Worm (Caenorhabditis elegans) whole organism, L2 larva: ENCODE results near the gene glb-3.
A peak's percentile ranks its signal among the peaks of the same experiment; 100 is the strongest.

Experiments used
- C34F6.9 ChIP-seq: fragments of 150-350 bp; optimal IDR thresholded peaks from 2 replicates; lab custom pipeline; 2014; ENCODE audit warnings: missing biosample characterization, missing genetic modification characterization
- F13H6.1 ChIP-seq: sonication (generic microtip); optimal IDR thresholded peaks from 2 replicates; lab custom pipeline; 2016; ENCODE audit warnings: missing genetic modification characterization, missing compliant biosample characterization
- R02D3.7 ChIP-seq: fragments of 150-350 bp; optimal IDR thresholded peaks from 2 replicates; lab custom pipeline; 2014; ENCODE audit warnings: missing biosample characterization, missing genetic modification characterization
- Y55F3AM.14 ChIP-seq: fragments of 200-800 bp; sonication (Bioruptor generic); optimal IDR thresholded peaks from 2 replicates; lab custom pipeline; 2018; ENCODE audit warnings: mild to moderate bottlenecking, missing genetic modification characterization, missing compliant biosample characterization
- alr-1 ChIP-seq: fragments of 150-350 bp; optimal IDR thresholded peaks from 2 replicates; lab custom pipeline; 2014; ENCODE audit warnings: missing biosample characterization, missing genetic modification characterization
- aly-2 ChIP-seq: fragments of 150-350 bp; optimal IDR thresholded peaks from 2 replicates; lab custom pipeline; 2014; ENCODE audit warnings: missing biosample characterization, missing genetic modification characterization
- blmp-1 ChIP-seq: sonication (generic microtip); optimal IDR thresholded peaks from 2 replicates; lab custom pipeline; 2017; ENCODE audit warnings: missing genetic modification characterization, mild to moderate bottlenecking, missing compliant biosample characterization, antibody characterized with exemption, moderate library complexity; ENCODE audit not compliant: insufficient read depth
- ceh-16 ChIP-seq: fragments of 150-350 bp; optimal IDR thresholded peaks from 2 replicates; lab custom pipeline; 2014; ENCODE audit warnings: missing biosample characterization, missing genetic modification characterization
- elt-1 ChIP-seq: fragments of 150-350 bp; optimal IDR thresholded peaks from 2 replicates; lab custom pipeline; 2014; ENCODE audit warnings: missing biosample characterization, missing genetic modification characterization
- fos-1 ChIP-seq: fragments of 150-350 bp; optimal IDR thresholded peaks from 2 replicates; lab custom pipeline; 2014; ENCODE audit warnings: missing biosample characterization, missing genetic modification characterization
- lin-11 ChIP-seq: fragments of 150-350 bp; sonication (generic microtip); optimal IDR thresholded peaks from 2 replicates; lab custom pipeline; 2014; ENCODE audit warnings: missing biosample characterization, missing genetic modification characterization, inconsistent platforms, mixed read lengths
- lin-39 ChIP-seq: fragments of 150-350 bp; optimal IDR thresholded peaks from 2 replicates; lab custom pipeline; 2014; ENCODE audit warnings: missing biosample characterization, missing genetic modification reagents, missing genetic modification characterization
- lsy-2 ChIP-seq, 2 experiments: fragments of 150-350 bp in 1 of 2; sonication (generic microtip) in 1 of 2; optimal IDR thresholded peaks; 2 replicates each; lab custom pipeline; 2014 to 2017; ENCODE audit warnings: missing biosample characterization in 2 of 2, missing genetic modification characterization in 2 of 2
- mbf-1 ChIP-seq: sonication (generic microtip); optimal IDR thresholded peaks from 2 replicates; lab custom pipeline; 2017; ENCODE audit warnings: missing biosample characterization, missing genetic modification characterization
- mdl-1 ChIP-seq, 2 experiments: fragments of 150-350 bp in 1 of 2; sonication (generic microtip) in 1 of 2; optimal IDR thresholded peaks; 2 replicates each; lab custom pipeline; 2017; ENCODE audit warnings: missing biosample characterization in 2 of 2, missing genetic modification characterization in 2 of 2
- nhr-10 ChIP-seq: sonication (generic microtip); optimal IDR thresholded peaks from 2 replicates; lab custom pipeline; 2017; ENCODE audit warnings: missing biosample characterization, missing genetic modification characterization
- nhr-11 ChIP-seq: fragments of 150-350 bp; optimal IDR thresholded peaks from 2 replicates; lab custom pipeline; 2014; ENCODE audit warnings: missing biosample characterization, missing genetic modification characterization
- nhr-129 ChIP-seq: fragments of 150-350 bp; optimal IDR thresholded peaks from 2 replicates; lab custom pipeline; 2014; ENCODE audit warnings: missing biosample characterization, missing genetic modification characterization
- nhr-23 ChIP-seq: fragments of 150-350 bp; optimal IDR thresholded peaks from 2 replicates; lab custom pipeline; 2014; ENCODE audit warnings: missing biosample characterization, missing genetic modification reagents, missing genetic modification characterization
- nhr-25 ChIP-seq: fragments of 150-350 bp; sonication (generic microtip); optimal IDR thresholded peaks from 3 replicates; lab custom pipeline; 2014; ENCODE audit warnings: missing biosample characterization, missing genetic modification characterization
- nhr-77 ChIP-seq: fragments of 150-350 bp; optimal IDR thresholded peaks from 2 replicates; lab custom pipeline; 2014; ENCODE audit warnings: missing biosample characterization, missing genetic modification characterization
- peb-1 ChIP-seq: fragments of 150-350 bp; optimal IDR thresholded peaks from 2 replicates; lab custom pipeline; 2014; ENCODE audit warnings: missing biosample characterization, missing genetic modification characterization
- sem-4 ChIP-seq: fragments of 150-350 bp; optimal IDR thresholded peaks from 2 replicates; lab custom pipeline; 2014; ENCODE audit warnings: missing biosample characterization, missing genetic modification reagents, missing genetic modification characterization
- skn-1 ChIP-seq: sonication (generic microtip); optimal IDR thresholded peaks from 2 replicates; lab custom pipeline; 2017; ENCODE audit warnings: missing biosample characterization, missing genetic modification characterization
- sma-9 ChIP-seq, 2 experiments: fragments of 150-350 bp in 1 of 2; sonication (generic microtip) in 1 of 2; optimal IDR thresholded peaks; 2 replicates each; lab custom pipeline; 2014 to 2016; ENCODE audit warnings: missing genetic modification characterization in 2 of 2, mild to moderate bottlenecking in 1 of 2, missing biosample characterization in 1 of 2, missing compliant biosample characterization in 1 of 2, missing genetic modification reagents in 1 of 2, moderate library complexity in 1 of 2
- snpc-4 ChIP-seq: fragments of 150-350 bp; optimal IDR thresholded peaks from 2 replicates; lab custom pipeline; 2014; ENCODE audit warnings: missing biosample characterization, missing genetic modification characterization
- unc-39 ChIP-seq: fragments of 150-350 bp; optimal IDR thresholded peaks from 2 replicates; lab custom pipeline; 2014; ENCODE audit warnings: missing biosample characterization, missing genetic modification characterization
- unc-55 ChIP-seq: fragments of 150-350 bp; sonication (generic microtip); optimal IDR thresholded peaks from 3 replicates; lab custom pipeline; 2014; ENCODE audit warnings: missing biosample characterization, missing genetic modification reagents, missing genetic modification characterization
- unc-62 ChIP-seq: fragments of 150-350 bp; optimal IDR thresholded peaks from 2 replicates; lab custom pipeline; 2014; ENCODE audit warnings: missing biosample characterization, missing genetic modification reagents, missing genetic modification characterization
- ztf-1 ChIP-seq: fragments of 200-800 bp; sonication (Bioruptor generic); conservative IDR thresholded peaks from 2 replicates; pipeline ENCODE4 v1.3.6; 2022; ENCODE audit warnings: missing genetic modification characterization, missing compliant biosample characterization
- ztf-11 ChIP-seq: sonication (generic microtip); optimal IDR thresholded peaks from 2 replicates; lab custom pipeline; 2017; ENCODE audit warnings: missing biosample characterization, missing genetic modification characterization
- ztf-4 ChIP-seq: fragments of 150-350 bp; optimal IDR thresholded peaks from 2 replicates; lab custom pipeline; 2014; ENCODE audit warnings: missing biosample characterization, missing genetic modification characterization

glb-3 gene

DNA sequence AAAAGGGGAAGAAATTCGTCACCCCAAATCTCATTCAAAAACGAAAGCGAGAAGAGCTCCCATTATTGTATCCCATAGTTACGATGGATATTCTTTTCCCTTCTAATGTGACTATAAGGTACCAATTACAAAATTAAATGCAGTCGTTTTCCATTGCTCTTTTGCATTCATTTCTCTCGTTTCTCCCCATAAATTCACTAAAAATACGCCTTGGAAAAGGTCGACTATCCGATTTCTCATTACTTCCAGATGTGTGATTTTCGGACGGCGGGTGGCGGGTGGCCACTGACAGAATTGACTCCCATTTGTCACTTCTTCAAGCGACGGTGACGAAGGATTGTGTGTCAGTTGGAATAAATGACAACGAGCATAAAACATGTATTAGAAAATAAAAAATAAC, 880 bp upstream of the glb-3 start:
- TF ChIP-seq Y55F3AM.14 (GFP tag; lab: Kevin White, UChicago) (no peak), sma-9 (GFP tag; optimal IDR thresholded peaks at IDR 0.05; lab: Kevin White, UChicago) (no peak), sma-9 (tag; optimal IDR thresholded peaks at IDR 0.05; lab: Kevin White, UChicago) (no peak), nhr-25 (tag; lab: Kevin White, UChicago) (no peak), skn-1 (tag; lab: Kevin White, UChicago) (no peak), sem-4 (tag; lab: Kevin White, UChicago) (no peak), C34F6.9 (tag; lab: Kevin White, UChicago) (no peak), mdl-1 (tag; optimal IDR thresholded peaks at IDR 0.05; lab: Kevin White, UChicago) (no peak), F13H6.1 (tag; lab: Kevin White, UChicago) (no peak), unc-55 (GFP tag; lab: Kevin White, UChicago) (no peak)

- TF ChIP-seq nhr-129 (tag; lab: Kevin White, UChicago) (peak; percentile 65), C34F6.9 (tag; lab: Kevin White, UChicago) (peak; percentile 4), lsy-2 (tag; optimal IDR thresholded peaks at IDR 0.05; lab: Kevin White, UChicago) (peak in 1 of 2 experiments; percentile 27), unc-55 (GFP tag; lab: Kevin White, UChicago) (peak; percentile 38), F13H6.1 (tag; lab: Kevin White, UChicago) (peak; percentile 53), sma-9 (GFP tag; optimal IDR thresholded peaks at IDR 0.05; lab: Kevin White, UChicago) (peak; percentile 66), sma-9 (tag; optimal IDR thresholded peaks at IDR 0.05; lab: Kevin White, UChicago) (no peak), ztf-4 (tag; lab: Kevin White, UChicago) (no peak), alr-1 (tag; lab: Kevin White, UChicago) (no peak), ztf-1 (GFP tag; lab: Robert Waterston, UW) (no peak), skn-1 (tag; lab: Kevin White, UChicago) (no peak), elt-1 (tag; lab: Kevin White, UChicago) (no peak), fos-1 (tag; lab: Kevin White, UChicago) (peak; percentile 37), Y55F3AM.14 (GFP tag; lab: Kevin White, UChicago) (no peak), ceh-16 (no peak)
Measured at ce11 chrV:11140326-11140725, 5.9 kb downstream of the glb-3 start.

- TF ChIP-seq nhr-10 (tag; lab: Kevin White, UChicago) (no peak), ztf-4 (tag; lab: Kevin White, UChicago) (no peak), nhr-23 (tag; lab: Kevin White, UChicago) (no peak), mbf-1 (no peak), sem-4 (tag; lab: Kevin White, UChicago) (no peak), peb-1 (tag; lab: Kevin White, UChicago) (no peak), lin-11 (tag; lab: Kevin White, UChicago) (no peak), unc-39 (tag; lab: Kevin White, UChicago) (no peak), unc-62 (GFP tag; lab: Kevin White, UChicago) (no peak), ztf-11 (tag; lab: Kevin White, UChicago) (no peak), nhr-11 (no peak), snpc-4 (tag; lab: Kevin White, UChicago) (no peak), Y55F3AM.14 (GFP tag; lab: Kevin White, UChicago) (no peak), R02D3.7 (tag; lab: Kevin White, UChicago) (no peak), skn-1 (tag; lab: Kevin White, UChicago) (no peak)
Measured at ce11 chrV:11141179-11141578, 6.8 kb downstream of the glb-3 start, which contains the start of gene folt-1. folt-1 (plus strand) TSS chrV:11141479.

DNA sequence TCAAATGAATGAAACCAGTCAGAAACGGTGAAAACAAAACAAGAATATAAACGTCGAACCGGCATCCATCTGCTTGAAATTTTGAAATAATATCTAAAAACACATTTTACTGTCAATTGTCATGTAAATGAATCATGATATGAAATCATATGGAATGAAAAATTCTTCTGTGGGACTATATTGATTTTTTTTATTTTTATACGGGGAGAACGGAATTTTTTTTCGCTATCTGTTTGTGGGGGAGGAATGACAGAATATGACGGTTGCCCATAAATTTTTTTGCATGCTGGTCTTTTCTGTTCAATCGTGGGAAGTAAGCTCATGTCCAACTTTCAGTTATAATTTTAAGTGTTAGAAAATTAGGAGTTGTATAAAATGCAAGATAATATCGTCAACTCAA, 10.3 kb downstream of the glb-3 start, which contains the start of gene C06H2.7:
C06H2.7 (minus strand) TSS at position 101 of the 400 bp plus-strand sequence.
- TF ChIP-seq lin-39 (tag; lab: Kevin White, UChicago), result no peak
- TF ChIP-seq F13H6.1 (tag; lab: Kevin White, UChicago), result no peak
- no peak for TF ChIP-seq ztf-1 (GFP tag; lab: Robert Waterston, UW)
- TF ChIP-seq aly-2 (tag; lab: Kevin White, UChicago), result no peak
- no peak for TF ChIP-seq mbf-1
- no peak for TF ChIP-seq unc-39 (tag; lab: Kevin White, UChicago)
- TF ChIP-seq ztf-4 (tag; lab: Kevin White, UChicago), result no peak
- no peak for TF ChIP-seq unc-55 (GFP tag; lab: Kevin White, UChicago)
- TF ChIP-seq blmp-1 (tag; lab: Kevin White, UChicago), result no peak
- TF ChIP-seq nhr-77 (tag; lab: Kevin White, UChicago), result no peak
